Fruit fly (Drosophila melanogaster) whole organism, adult: ENCODE measurements around the gene CG15824.
A peak's percentile ranks its signal among the peaks of the same experiment; 100 is the strongest.

Experiments used
- CG11617 ChIP-seq: fragments of 200-800 bp; sonication (Bioruptor generic); optimal IDR thresholded peaks from 2 replicates; lab custom pipeline; 2017; ENCODE audit warnings: mild to moderate bottlenecking, missing biosample characterization, missing genetic modification reagents, missing genetic modification characterization
- CG12768 ChIP-seq: fragments of 200-800 bp; sonication (Bioruptor generic); optimal IDR thresholded peaks from 2 replicates; lab custom pipeline; 2017; ENCODE audit warnings: missing biosample characterization, missing genetic modification characterization, mild to moderate bottlenecking, moderate library complexity, missing genetic modification reagents
- CG14711 ChIP-seq: fragments of 200-800 bp; sonication (Bioruptor generic); optimal IDR thresholded peaks from 2 replicates; lab custom pipeline; 2018; ENCODE audit warnings: missing biosample characterization, mild to moderate bottlenecking, missing genetic modification characterization, moderate library complexity
- CG1620 ChIP-seq: fragments of 200-800 bp; sonication (Bioruptor generic); optimal IDR thresholded peaks from 2 replicates; lab custom pipeline; 2016; ENCODE audit warnings: missing biosample characterization, missing genetic modification characterization
- CG33017 ChIP-seq: fragments of 200-800 bp; sonication (Bioruptor generic); optimal IDR thresholded peaks from 2 replicates; lab custom pipeline; 2018; ENCODE audit warnings: missing biosample characterization, mild to moderate bottlenecking, missing genetic modification characterization, moderate library complexity
- CG5204 ChIP-seq: fragments of 200-800 bp; sonication (Bioruptor generic); optimal IDR thresholded peaks from 2 replicates; lab custom pipeline; 2016; ENCODE audit warnings: missing biosample characterization, missing genetic modification characterization
- CG7045 ChIP-seq: fragments of 200-800 bp; sonication (Bioruptor generic); optimal IDR thresholded peaks from 2 replicates; lab custom pipeline; 2017; ENCODE audit warnings: missing biosample characterization, mild to moderate bottlenecking, missing genetic modification characterization
- CG7101 ChIP-seq: fragments of 200-800 bp; sonication (Bioruptor generic); optimal IDR thresholded peaks from 2 replicates; lab custom pipeline; 2018; ENCODE audit warnings: missing biosample characterization, mild to moderate bottlenecking, missing genetic modification characterization, moderate library complexity
- Clk ChIP-seq: fragments of 200-800 bp; sonication (Bioruptor generic); optimal IDR thresholded peaks from 2 replicates; lab custom pipeline; 2017; ENCODE audit warnings: missing biosample characterization, missing genetic modification characterization
- Crg-1 ChIP-seq: fragments of 200-800 bp; sonication (Bioruptor generic); optimal IDR thresholded peaks from 2 replicates; lab custom pipeline; 2016; ENCODE audit warnings: missing biosample characterization, missing genetic modification characterization
- Hr96 ChIP-seq: fragments of 200-800 bp; sonication (Bioruptor generic); optimal IDR thresholded peaks from 2 replicates; lab custom pipeline; 2016; ENCODE audit warnings: missing biosample characterization, missing genetic modification characterization
- Mnt ChIP-seq: fragments of 200-800 bp; sonication (Bioruptor generic); optimal IDR thresholded peaks from 2 replicates; lab custom pipeline; 2016; ENCODE audit warnings: missing biosample characterization, mild to moderate bottlenecking, missing genetic modification characterization
- bab1 ChIP-seq: fragments of 200-800 bp; sonication (Bioruptor generic); optimal IDR thresholded peaks from 3 replicates; lab custom pipeline; 2019; ENCODE audit warnings: missing biosample characterization, mild to moderate bottlenecking, missing genetic modification characterization, moderate library complexity
- cic ChIP-seq: fragments of 200-800 bp; sonication (Bioruptor generic); optimal IDR thresholded peaks from 2 replicates; lab custom pipeline; 2017; ENCODE audit warnings: missing biosample characterization, mild to moderate bottlenecking, missing genetic modification characterization, moderate library complexity
- cnc ChIP-seq, 2 experiments: fragments of >200 bp; optimal IDR thresholded peaks; 2 replicates each; lab custom pipeline; 2017
- kay ChIP-seq: fragments of 200-800 bp; sonication (Bioruptor generic); peaks from one replicate; lab custom pipeline; 2016; ENCODE audit warnings: missing biosample characterization, missing genetic modification characterization, borderline replicate concordance
- ovo ChIP-seq: fragments of 200-800 bp; sonication (Bioruptor generic); optimal IDR thresholded peaks from 2 replicates; lab custom pipeline; 2016; ENCODE audit warnings: missing biosample characterization, missing genetic modification characterization
- pad ChIP-seq: fragments of 200-800 bp; sonication (Bioruptor generic); optimal IDR thresholded peaks from 3 replicates; lab custom pipeline; 2017; ENCODE audit warnings: missing biosample characterization, missing genetic modification characterization, mild to moderate bottlenecking, moderate library complexity, missing genetic modification reagents
- tj ChIP-seq: fragments of 200-800 bp; sonication (Bioruptor generic); optimal IDR thresholded peaks from 3 replicates; lab custom pipeline; 2017; ENCODE audit warnings: missing biosample characterization, mild to moderate bottlenecking, missing genetic modification characterization, moderate library complexity
- toe ChIP-seq: fragments of 200-800 bp; sonication (Bioruptor generic); optimal IDR thresholded peaks from 2 replicates; lab custom pipeline; 2016; ENCODE audit warnings: missing biosample characterization, missing genetic modification characterization

The CG15824 gene

dm6 chr2L:847988-848622 is 36.8 kb downstream of the CG15824 start:
- TF ChIP-seq pad = no peak
- no peak for TF ChIP-seq CG11617
- no peak for TF ChIP-seq tj (GFP tag; lab: Kevin White, UChicago)
- TF ChIP-seq CG7101 (tag; lab: Kevin White, UChicago) = no peak
- TF ChIP-seq Crg-1 (GFP tag; lab: Kevin White, UChicago) = no peak
- no peak for TF ChIP-seq bab1 (GFP tag; lab: Kevin White, UChicago)
- no peak for TF ChIP-seq cic
- no peak for TF ChIP-seq CG1620 (GFP tag; lab: Kevin White, UChicago)
- no peak for TF ChIP-seq CG14711 (tag; lab: Kevin White, UChicago)
- no peak for TF ChIP-seq CG5204 (GFP tag; lab: Kevin White, UChicago)
- no peak for TF ChIP-seq ovo (GFP tag; lab: Kevin White, UChicago)
- no peak for TF ChIP-seq kay (GFP tag; lab: Kevin White, UChicago)
- TF ChIP-seq CG12768 (GFP tag; lab: Kevin White, UChicago) = no peak

DNA sequence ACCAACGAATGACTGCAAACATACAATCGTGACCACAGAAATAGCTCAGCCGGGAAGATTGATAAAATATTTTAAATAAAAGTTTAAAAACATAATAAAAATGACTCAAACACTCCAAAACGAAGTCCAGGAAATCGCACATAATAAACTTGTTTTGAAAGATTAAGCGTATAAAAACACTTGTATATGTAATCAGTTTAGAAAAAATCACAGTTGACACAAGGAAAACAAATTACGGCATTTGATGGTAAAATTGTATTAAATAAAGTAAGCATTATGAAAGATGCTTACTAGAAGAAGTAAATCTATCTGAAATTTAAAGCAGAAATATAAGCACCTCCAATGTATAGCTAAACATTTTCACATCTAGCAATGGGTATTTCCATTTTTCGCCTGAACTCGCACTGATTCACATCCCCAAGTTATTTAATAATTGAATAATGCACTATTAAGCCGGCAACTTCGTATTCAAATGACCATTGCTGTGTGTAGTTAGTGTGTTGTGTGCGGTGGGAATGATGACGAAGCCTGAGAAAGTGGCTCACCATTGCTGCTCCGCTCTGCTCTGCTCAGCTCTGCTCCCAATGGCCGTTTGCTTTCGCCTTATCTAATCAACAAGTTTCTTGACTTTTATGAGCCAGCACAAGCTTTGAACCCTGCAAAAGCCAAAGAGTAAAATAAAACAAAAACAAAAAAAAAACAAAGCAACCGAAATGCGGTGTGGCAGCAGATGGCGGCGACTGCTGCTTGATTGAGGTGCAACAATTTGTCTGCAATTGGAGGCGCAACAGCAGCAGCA is 37.6 kb downstream of the CG15824 start:
- TF ChIP-seq cic (no peak), CG1620 (GFP tag; lab: Kevin White, UChicago) (no peak), CG11617 (peak; percentile 24), tj (GFP tag; lab: Kevin White, UChicago) (peak; percentile 1)

- TF ChIP-seq CG7045 (GFP tag; lab: Kevin White, UChicago) (peak; percentile 51), Mnt (no peak), toe (GFP tag; lab: Kevin White, UChicago) (peak; percentile 17), cnc (optimal IDR thresholded peaks at IDR 0.05; lab: Kevin White, UChicago) (no peak), kay (GFP tag; lab: Kevin White, UChicago) (no peak), CG12768 (GFP tag; lab: Kevin White, UChicago) (peak; percentile 38), bab1 (GFP tag; lab: Kevin White, UChicago) (no peak), CG11617 (peak; percentile 2), CG7101 (tag; lab: Kevin White, UChicago) (peak; percentile 32), CG14711 (tag; lab: Kevin White, UChicago) (peak; percentile 47), tj (GFP tag; lab: Kevin White, UChicago) (peak; percentile 63), CG1620 (GFP tag; lab: Kevin White, UChicago) (no peak), Hr96 (GFP tag; lab: Kevin White, UChicago) (no peak), CG5204 (GFP tag; lab: Kevin White, UChicago) (no peak), pad (no peak), Clk (GFP tag; lab: Kevin White, UChicago) (no peak), cic (no peak), ovo (GFP tag; lab: Kevin White, UChicago) (no peak), Crg-1 (GFP tag; lab: Kevin White, UChicago) (no peak), CG33017 (tag; lab: Kevin White, UChicago) (peak; percentile 1)
Observed at dm6 chr2L:846167-846868, 38.6 kb downstream of the CG15824 start.

dm6 chr2L:845341-846004 is 39.5 kb downstream of the CG15824 start:
- TF ChIP-seq Clk (GFP tag; lab: Kevin White, UChicago) (peak; percentile 11), CG12768 (GFP tag; lab: Kevin White, UChicago) (peak; percentile 33), pad (no peak), cnc (optimal IDR thresholded peaks at IDR 0.05; lab: Kevin White, UChicago) (no peak), CG5204 (GFP tag; lab: Kevin White, UChicago) (peak; percentile 21), CG14711 (tag; lab: Kevin White, UChicago) (peak; percentile 62), CG7101 (tag; lab: Kevin White, UChicago) (peak; percentile 58), CG33017 (tag; lab: Kevin White, UChicago) (peak; percentile 58), Hr96 (GFP tag; lab: Kevin White, UChicago) (peak; percentile 11), CG7045 (GFP tag; lab: Kevin White, UChicago) (peak; percentile 67), ovo (GFP tag; lab: Kevin White, UChicago) (peak; percentile 28), toe (GFP tag; lab: Kevin White, UChicago) (peak; percentile 36), tj (GFP tag; lab: Kevin White, UChicago) (no peak)
